Fruit fly (Drosophila melanogaster) whole organism, embryonic: ENCODE data around the gene Lasp.

Experiments
- Ada2b ChIP-seq: fragments of 200-800 bp; sonication (Bioruptor generic); IDR thresholded peaks from 2 replicates; pipeline ENCODE4 v1.3.6; 2022; ENCODE audit warnings: missing biosample characterization, missing genetic modification characterization
- Atf3 ChIP-seq: fragments of 200-800 bp; sonication (Bioruptor generic); optimal IDR thresholded peaks from 3 replicates; lab custom pipeline; 2016; ENCODE audit warnings: missing biosample characterization, missing genetic modification characterization
- Awh ChIP-seq: fragments of 200-800 bp; sonication (Bioruptor generic); IDR thresholded peaks from 2 replicates; pipeline ENCODE4, ENCODE4 v1.3.6; 2022; ENCODE audit warnings: missing biosample characterization, missing genetic modification characterization
- Bdp1 ChIP-seq: fragments of 200-800 bp; sonication (Bioruptor generic); optimal IDR thresholded peaks from 3 replicates; lab custom pipeline; 2016; ENCODE audit warnings: missing biosample characterization, missing genetic modification characterization
- CG11723 ChIP-seq: fragments of 200-800 bp; sonication (Bioruptor generic); optimal IDR thresholded peaks from 2 replicates; lab custom pipeline; 2017; ENCODE audit warnings: missing biosample characterization, mild to moderate bottlenecking, missing genetic modification characterization
- CG12236 ChIP-seq: fragments of 200-800 bp; sonication (Bioruptor generic); optimal IDR thresholded peaks from 2 replicates; lab custom pipeline; 2016; ENCODE audit warnings: missing biosample characterization, missing genetic modification characterization
- CG12299 ChIP-seq: fragments of 200-800 bp; sonication (Bioruptor generic); optimal IDR thresholded peaks from 2 replicates; lab custom pipeline; 2018; ENCODE audit warnings: missing biosample characterization, mild to moderate bottlenecking, missing genetic modification characterization
- CG13296 ChIP-seq: fragments of 200-800 bp; sonication (Bioruptor generic); optimal IDR thresholded peaks from 3 replicates; lab custom pipeline; 2018; ENCODE audit warnings: missing biosample characterization, mild to moderate bottlenecking, missing genetic modification characterization
- CG14014 ChIP-seq: fragments of 200-800 bp; sonication (Bioruptor generic); IDR thresholded peaks from 2 replicates; pipeline ENCODE4 v1.3.6; 2022; ENCODE audit warnings: missing biosample characterization, missing genetic modification characterization
- CG14710 ChIP-seq: fragments of 200-800 bp; sonication (Bioruptor generic); optimal IDR thresholded peaks from 3 replicates; lab custom pipeline; 2019; ENCODE audit warnings: missing biosample characterization, mild to moderate bottlenecking, missing genetic modification characterization, moderate library complexity
- CG14860 ChIP-seq: fragments of 200-800 bp; sonication (Bioruptor generic); IDR thresholded peaks from 3 replicates; pipeline ENCODE4 v1.3.6; 2022; ENCODE audit warnings: missing biosample characterization, missing genetic modification characterization; ENCODE audit not compliant: partially characterized antibody
- CG17328 ChIP-seq: fragments of 200-800 bp; sonication (Bioruptor generic); IDR thresholded peaks from 2 replicates; pipeline ENCODE4 v1.3.6; 2022; ENCODE audit warnings: missing biosample characterization, missing genetic modification characterization
- CG1792 ChIP-seq: fragments of 200-800 bp; sonication (Bioruptor generic); optimal IDR thresholded peaks from 2 replicates; lab custom pipeline; 2016; ENCODE audit warnings: missing biosample characterization, missing genetic modification characterization
- CG18619 ChIP-seq: fragments of 200-800 bp; sonication (Bioruptor generic); optimal IDR thresholded peaks from 3 replicates; lab custom pipeline; 2017; ENCODE audit warnings: missing biosample characterization, mild to moderate bottlenecking, missing genetic modification characterization
- CG3407 ChIP-seq: fragments of 200-800 bp; sonication (Bioruptor generic); optimal IDR thresholded peaks from 2 replicates; lab custom pipeline; 2018; ENCODE audit warnings: missing biosample characterization, mild to moderate bottlenecking, missing genetic modification characterization
- CG3847 ChIP-seq: fragments of 200-800 bp; sonication (Bioruptor generic); IDR thresholded peaks from 2 replicates; pipeline ENCODE4 v1.3.6; 2022; ENCODE audit warnings: missing biosample characterization, missing genetic modification characterization
- CG4617 ChIP-seq: fragments of 200-800 bp; sonication (Bioruptor generic); optimal IDR thresholded peaks from 3 replicates; lab custom pipeline; 2016; ENCODE audit warnings: missing biosample characterization, missing genetic modification characterization, borderline replicate concordance
- CG6765 ChIP-seq: fragments of 200-800 bp; sonication (Bioruptor generic); optimal IDR thresholded peaks from 3 replicates; lab custom pipeline; 2017; ENCODE audit warnings: missing biosample characterization, mild to moderate bottlenecking, missing genetic modification characterization
- CG7928 ChIP-seq: fragments of 200-800 bp; sonication (Bioruptor generic); optimal IDR thresholded peaks from 2 replicates; lab custom pipeline; 2017; ENCODE audit warnings: missing biosample characterization, mild to moderate bottlenecking, missing genetic modification characterization
- CG7987 ChIP-seq: fragments of 200-800 bp; sonication (Bioruptor generic); optimal IDR thresholded peaks from 2 replicates; lab custom pipeline; 2018; ENCODE audit warnings: missing biosample characterization, mild to moderate bottlenecking, missing genetic modification characterization, moderate library complexity
- CG8765 ChIP-seq: fragments of 200-800 bp; sonication (Bioruptor generic); IDR thresholded peaks from 2 replicates; pipeline ENCODE4 v1.3.6; 2022; ENCODE audit warnings: missing biosample characterization, missing genetic modification characterization
- CrebB ChIP-seq: fragments of 200-800 bp; sonication (Bioruptor generic); optimal IDR thresholded peaks from 3 replicates; lab custom pipeline; 2018; ENCODE audit warnings: missing biosample characterization, mild to moderate bottlenecking, missing genetic modification characterization
- Deaf1 ChIP-seq: fragments of 200-800 bp; optimal IDR thresholded peaks from 3 replicates; lab custom pipeline; 2019; ENCODE audit warnings: missing biosample characterization, mild to moderate bottlenecking, missing genetic modification characterization, moderate library complexity
- ERR ChIP-seq: fragments of 200-800 bp; sonication (Bioruptor generic); optimal IDR thresholded peaks from 2 replicates; lab custom pipeline; 2016; ENCODE audit warnings: missing biosample characterization, missing genetic modification characterization
- HmgZ ChIP-seq: fragments of 200-800 bp; sonication (Bioruptor generic); optimal IDR thresholded peaks from 2 replicates; lab custom pipeline; 2018; ENCODE audit warnings: missing biosample characterization, mild to moderate bottlenecking, missing genetic modification characterization
- Hr3 ChIP-seq: fragments of 200-800 bp; sonication (Bioruptor generic); optimal IDR thresholded peaks from 3 replicates; lab custom pipeline; 2016; ENCODE audit warnings: missing biosample characterization, missing genetic modification characterization
- Lim3 ChIP-seq: fragments of 200-800 bp; sonication (Bioruptor generic); IDR thresholded peaks from 2 replicates; pipeline ENCODE4 v1.3.6; 2022; ENCODE audit warnings: missing biosample characterization, missing genetic modification characterization
- Nf-YC ChIP-seq: fragments of 200-800 bp; optimal IDR thresholded peaks from 3 replicates; lab custom pipeline; 2019; ENCODE audit warnings: missing biosample characterization, mild to moderate bottlenecking, missing genetic modification characterization, moderate library complexity
- Optix ChIP-seq: fragments of 200-800 bp; sonication (Bioruptor generic); IDR thresholded peaks from 3 replicates; pipeline ENCODE4 v1.3.6; 2022; ENCODE audit warnings: missing biosample characterization, missing genetic modification characterization
- Ptx1 ChIP-seq: fragments of 200-800 bp; sonication (Bioruptor generic); IDR thresholded peaks from 2 replicates; pipeline ENCODE4 v1.3.6; 2022; ENCODE audit warnings: missing biosample characterization, missing genetic modification characterization
- Sox102F ChIP-seq: fragments of 200-800 bp; sonication (Bioruptor generic); optimal IDR thresholded peaks from 2 replicates; lab custom pipeline; 2018; ENCODE audit warnings: missing biosample characterization, mild to moderate bottlenecking, missing genetic modification characterization, moderate library complexity
- ara ChIP-seq: fragments of 200-800 bp; sonication (Bioruptor generic); IDR thresholded peaks from 2 replicates; pipeline ENCODE4 v1.3.6; 2022; ENCODE audit warnings: missing biosample characterization, missing genetic modification characterization
- az2 ChIP-seq: fragments of 200-800 bp; sonication (Bioruptor generic); optimal IDR thresholded peaks from 3 replicates; lab custom pipeline; 2016; ENCODE audit warnings: missing biosample characterization, missing genetic modification characterization
- crol ChIP-seq: fragments of 200-800 bp; sonication (Bioruptor generic); IDR thresholded peaks from 2 replicates; pipeline ENCODE4 v1.3.6; 2022; ENCODE audit warnings: missing biosample characterization, missing genetic modification characterization
- disco-r ChIP-seq: fragments of 200-800 bp; sonication (Bioruptor generic); optimal IDR thresholded peaks from 2 replicates; lab custom pipeline; 2016; ENCODE audit warnings: missing biosample characterization, missing genetic modification characterization
- dm ChIP-seq: fragments of 200-800 bp; sonication (Bioruptor generic); optimal IDR thresholded peaks from 3 replicates; lab custom pipeline; 2016; ENCODE audit warnings: missing biosample characterization, missing genetic modification characterization
- eyg ChIP-seq: fragments of 200-800 bp; sonication (Bioruptor generic); optimal IDR thresholded peaks from 3 replicates; lab custom pipeline; 2016; ENCODE audit warnings: missing biosample characterization, missing genetic modification characterization
- gcm2 ChIP-seq: fragments of 200-800 bp; sonication (Bioruptor generic); optimal IDR thresholded peaks from 2 replicates; lab custom pipeline; 2016; ENCODE audit warnings: missing biosample characterization, missing genetic modification characterization
- hbn ChIP-seq: fragments of 200-800 bp; sonication (Bioruptor generic); IDR thresholded peaks from 2 replicates; pipeline ENCODE4 v1.3.6; 2022; ENCODE audit warnings: missing biosample characterization, missing genetic modification characterization; ENCODE audit not compliant: partially characterized antibody
- jigr1 ChIP-seq: fragments of 200-800 bp; sonication (Bioruptor generic); IDR thresholded peaks from 3 replicates; pipeline ENCODE4 v1.3.6; 2022; ENCODE audit warnings: missing biosample characterization, missing genetic modification characterization
- jumu ChIP-seq: fragments of 200-800 bp; sonication (Bioruptor generic); optimal IDR thresholded peaks from 3 replicates; lab custom pipeline; 2016; ENCODE audit warnings: missing biosample characterization, missing genetic modification characterization
- lola ChIP-seq, 3 experiments: fragments of >200 bp in 2 of 3; fragments of 200-800 bp in 1 of 3; sonication (Bioruptor generic) in 1 of 3; optimal IDR thresholded peaks; 2 replicates each; lab custom pipeline; 2017 to 2019; ENCODE audit warnings: missing biosample characterization in 3 of 3, missing genetic modification characterization in 3 of 3, mild to moderate bottlenecking in 1 of 3, moderate library complexity in 1 of 3
- org-1 ChIP-seq: fragments of 200-800 bp; sonication (Bioruptor generic); optimal IDR thresholded peaks from 2 replicates; lab custom pipeline; 2017; ENCODE audit warnings: missing biosample characterization, missing genetic modification characterization
- pnt ChIP-seq: fragments of 200-800 bp; sonication (Bioruptor generic); optimal IDR thresholded peaks from 3 replicates; lab custom pipeline; 2016; ENCODE audit warnings: missing biosample characterization, missing genetic modification characterization
- row ChIP-seq: fragments of 200-800 bp; sonication (Bioruptor generic); IDR thresholded peaks from 3 replicates; pipeline ENCODE4 v1.3.6; 2022; ENCODE audit warnings: missing biosample characterization, missing genetic modification characterization
- run ChIP-seq: fragments of 200-800 bp; sonication (Bioruptor generic); optimal IDR thresholded peaks from 3 replicates; lab custom pipeline; 2018; ENCODE audit warnings: missing biosample characterization, mild to moderate bottlenecking, missing genetic modification characterization
- sug ChIP-seq: fragments of 200-800 bp; optimal IDR thresholded peaks from 2 replicates; lab custom pipeline; 2019; ENCODE audit warnings: missing biosample characterization, mild to moderate bottlenecking, missing genetic modification characterization, moderate library complexity
- toy ChIP-seq: fragments of 200-800 bp; sonication (Bioruptor generic); IDR thresholded peaks from 2 replicates; pipeline ENCODE4 v1.3.6; 2022; ENCODE audit warnings: missing biosample characterization, missing genetic modification characterization
- unc-4 ChIP-seq: fragments of 200-800 bp; sonication (Bioruptor generic); IDR thresholded peaks from 2 replicates; pipeline ENCODE4 v1.3.6; 2022; ENCODE audit warnings: missing biosample characterization, missing genetic modification characterization; ENCODE audit not compliant: partially characterized antibody
- vvl ChIP-seq: fragments of 200-800 bp; sonication (Bioruptor generic); IDR thresholded peaks from 2 replicates; pipeline ENCODE4 v1.3.6; 2022; ENCODE audit warnings: missing biosample characterization, missing genetic modification characterization
- zfh2 ChIP-seq: fragments of 200-800 bp; sonication (Bioruptor generic); optimal IDR thresholded peaks from 2 replicates; lab custom pipeline; 2016; ENCODE audit warnings: missing biosample characterization, missing genetic modification characterization

Gene Lasp

DNA sequence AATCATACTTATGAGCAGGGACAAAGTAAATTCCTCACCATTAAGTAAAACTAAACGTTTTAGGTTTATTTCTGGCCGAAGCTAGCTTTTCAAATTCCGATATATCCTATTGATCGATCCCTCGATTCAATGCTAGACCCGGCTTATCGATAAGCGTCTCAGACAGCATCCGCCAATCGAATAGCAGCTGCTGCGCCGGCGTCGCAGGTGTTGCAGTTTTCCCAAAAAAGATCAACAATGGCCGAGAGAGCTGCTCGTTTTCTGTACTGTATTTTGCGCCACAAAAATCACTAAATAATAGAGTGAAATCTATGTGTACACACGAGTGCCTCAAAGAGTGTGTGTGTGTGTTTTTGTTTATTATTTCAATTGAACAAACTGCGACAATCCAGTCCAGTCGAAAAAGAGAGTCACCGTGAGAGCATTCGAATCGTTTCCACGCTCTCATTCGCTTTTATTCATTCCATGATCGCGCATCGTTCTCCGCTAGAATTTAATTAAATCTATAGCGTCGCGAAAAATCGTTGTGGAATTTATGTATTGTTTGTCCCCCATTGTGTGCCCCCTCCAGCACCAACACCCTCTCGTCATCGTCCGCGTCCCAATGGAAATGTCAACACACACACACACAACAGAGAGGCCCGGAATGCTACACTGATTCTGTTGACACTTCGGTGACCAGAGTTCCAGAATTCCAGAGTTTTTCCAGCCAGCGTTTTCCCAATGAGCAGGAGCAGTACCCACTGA is 2.1 kb upstream of the Lasp start (continued):
- TF ChIP-seq unc-4 (GFP tag; lab: Robert Waterston, UW) (peak; percentile 47; the same call in 1 of the 2 replicates), CrebB (tag; lab: Kevin White, UChicago) (no peak), Atf3 (GFP tag; lab: Kevin White, UChicago) (no peak), CG3407 (no peak), jumu (no peak), CG12236 (GFP tag; lab: Kevin White, UChicago) (no peak), row (GFP tag; lab: Robert Waterston, UW) (no peak), CG1792 (GFP tag; lab: Kevin White, UChicago) (no peak), CG13296 (no peak), org-1 (GFP tag; lab: Kevin White, UChicago) (no peak), CG14014 (GFP tag; lab: Robert Waterston, UW) (no peak), CG3847 (GFP tag; lab: Robert Waterston, UW) (no peak), az2 (no peak), run (tag; lab: Kevin White, UChicago) (no peak), pnt (GFP tag; lab: Kevin White, UChicago) (no peak), CG8765 (GFP tag; lab: Robert Waterston, UW) (no peak), CG6765 (no peak), Sox102F (GFP tag; lab: Kevin White, UChicago) (no peak), lola (GFP tag; optimal IDR thresholded peaks at IDR 0.05; lab: Kevin White, UChicago) (no peak), Deaf1 (tag; lab: Kevin White, UChicago) (no peak), eyg (GFP tag; lab: Kevin White, UChicago) (no peak), Nf-YC (tag; lab: Kevin White, UChicago) (peak; percentile 58), jigr1 (GFP tag; lab: Robert Waterston, UW) (no peak), Lim3 (no peak), hbn (GFP tag; lab: Robert Waterston, UW) (peak; percentile 45), toy (GFP tag; lab: Robert Waterston, UW) (no peak), HmgZ (tag; lab: Kevin White, UChicago) (no peak), CG12299 (no peak), crol (GFP tag; lab: Robert Waterston, UW) (peak; percentile 68), sug (tag; lab: Kevin White, UChicago) (no peak), dm (GFP tag; lab: Kevin White, UChicago) (no peak), Ptx1 (no peak), Awh (GFP tag; lab: Robert Waterston, UW) (no peak), CG7928 (GFP tag; lab: Kevin White, UChicago) (no peak), CG18619 (GFP tag; lab: Kevin White, UChicago) (no peak), CG14860 (GFP tag; lab: Robert Waterston, UW) (peak; percentile 64; the same call in 2 of the 3 replicates), Optix (GFP tag; lab: Robert Waterston, UW) (no peak), CG4617 (GFP tag; lab: Kevin White, UChicago) (no peak), vvl (GFP tag; lab: Robert Waterston, UW) (no peak), Hr3 (GFP tag; lab: Kevin White, UChicago) (no peak), gcm2 (GFP tag; lab: Kevin White, UChicago) (no peak), disco-r (GFP tag; lab: Kevin White, UChicago) (peak; percentile 46), Bdp1 (GFP tag; lab: Kevin White, UChicago) (no peak), CG17328 (GFP tag; lab: Robert Waterston, UW) (no peak), CG7987 (no peak), CG11723 (GFP tag; lab: Kevin White, UChicago) (no peak), ERR (GFP tag; lab: Kevin White, UChicago) (no peak), zfh2 (GFP tag; lab: Kevin White, UChicago) (no peak), ara (GFP tag; lab: Robert Waterston, UW) (no peak), CG14710 (tag; lab: Kevin White, UChicago) (peak; percentile 1), Ada2b (no peak)
